Worm (Caenorhabditis elegans) whole organism, young adult: Measurements from ENCODE around the gene ttr-31.

ENCODE experiments used
- F23B12.7 ChIP-seq: sonication (generic microtip); optimal IDR thresholded peaks from 2 replicates; lab custom pipeline; 2017; ENCODE audit warnings: missing genetic modification characterization, mild to moderate bottlenecking, missing compliant biosample characterization, antibody characterized with exemption, moderate library complexity; ENCODE audit not compliant: insufficient read depth
- F49E8.2 ChIP-seq: sonication (generic microtip); optimal IDR thresholded peaks from 3 replicates; lab custom pipeline; 2017; ENCODE audit warnings: missing genetic modification characterization, mild to moderate bottlenecking, missing compliant biosample characterization, antibody characterized with exemption, moderate library complexity; ENCODE audit not compliant: insufficient read depth
- F55B11.4 ChIP-seq: sonication (generic microtip); optimal IDR thresholded peaks from 2 replicates; lab custom pipeline; 2016; ENCODE audit warnings: missing compliant biosample characterization, missing genetic modification characterization, borderline replicate concordance; ENCODE audit not compliant: insufficient read depth
- F57A8.1 ChIP-seq: fragments of 200-800 bp; sonication (Bioruptor generic); optimal IDR thresholded peaks from 2 replicates; lab custom pipeline; 2018; ENCODE audit warnings: mild to moderate bottlenecking, missing genetic modification characterization, moderate library complexity, missing compliant biosample characterization
- K12H6.12 ChIP-seq: fragments of 200-800 bp; sonication (Bioruptor generic); optimal IDR thresholded peaks from 2 replicates; lab custom pipeline; 2018; ENCODE audit warnings: mild to moderate bottlenecking, missing genetic modification characterization, missing compliant biosample characterization
- ZK185.1 ChIP-seq: sonication (generic microtip); optimal IDR thresholded peaks from 2 replicates; lab custom pipeline; 2016; ENCODE audit warnings: mild to moderate bottlenecking, missing genetic modification characterization, missing compliant biosample characterization; ENCODE audit not compliant: poor library complexity, severe bottlenecking
- athp-1 ChIP-seq: sonication (generic microtip); optimal IDR thresholded peaks from 2 replicates; lab custom pipeline; 2017; ENCODE audit warnings: mild to moderate bottlenecking, missing genetic modification characterization, missing compliant biosample characterization
- attf-6 ChIP-seq: fragments of 200-800 bp; sonication (Bioruptor generic); IDR thresholded peaks from 2 replicates; pipeline ENCODE4 v1.3.6; 2022; ENCODE audit warnings: missing genetic modification reagents, missing genetic modification characterization, missing compliant biosample characterization
- bed-2 ChIP-seq: fragments of 200-800 bp; sonication (Bioruptor generic); IDR thresholded peaks from 2 replicates; pipeline ENCODE4 v1.3.6; 2022; ENCODE audit warnings: missing genetic modification reagents, missing genetic modification characterization, missing compliant biosample characterization
- ccch-3 ChIP-seq: fragments of 200-800 bp; sonication (Bioruptor generic); optimal IDR thresholded peaks from 2 replicates; lab custom pipeline; 2018; ENCODE audit warnings: mild to moderate bottlenecking, missing genetic modification characterization, missing compliant biosample characterization
- ceh-79 ChIP-seq: sonication (generic microtip); optimal IDR thresholded peaks from 2 replicates; lab custom pipeline; 2017; ENCODE audit warnings: mild to moderate bottlenecking, missing genetic modification characterization, missing compliant biosample characterization
- dox-1 ChIP-seq: fragments of 200-800 bp; sonication (Bioruptor generic); IDR thresholded peaks from 2 replicates; pipeline ENCODE4 v1.3.6; 2022; ENCODE audit warnings: missing genetic modification reagents, missing genetic modification characterization, missing compliant biosample characterization
- dpff-1 ChIP-seq: sonication (generic microtip); optimal IDR thresholded peaks from 2 replicates; lab custom pipeline; 2017; ENCODE audit warnings: mild to moderate bottlenecking, missing genetic modification characterization, missing compliant biosample characterization
- ekl-4 ChIP-seq: fragments of 200-800 bp; sonication (Bioruptor generic); IDR thresholded peaks from 2 replicates; pipeline ENCODE4 v1.3.6; 2022; ENCODE audit warnings: missing genetic modification reagents, missing genetic modification characterization, missing compliant biosample characterization
- lag-1 ChIP-seq: fragments of 200-800 bp; sonication (Bioruptor generic); IDR thresholded peaks from 2 replicates; pipeline ENCODE4 v1.3.6; 2022; ENCODE audit warnings: missing genetic modification reagents, missing genetic modification characterization, missing compliant biosample characterization
- let-526 ChIP-seq: fragments of 200-800 bp; sonication (Bioruptor generic); IDR thresholded peaks from 2 replicates; pipeline ENCODE4 v1.3.6; 2022; ENCODE audit warnings: missing genetic modification reagents, missing genetic modification characterization, missing compliant biosample characterization
- madf-6 ChIP-seq: fragments of 200-800 bp; sonication (Bioruptor generic); IDR thresholded peaks from 2 replicates; pipeline ENCODE4 v1.3.6; 2022; ENCODE audit warnings: missing genetic modification reagents, missing genetic modification characterization, missing compliant biosample characterization
- madf-8 ChIP-seq: fragments of 200-800 bp; sonication (Bioruptor generic); conservative IDR thresholded peaks from 2 replicates; pipeline ENCODE4 v1.3.6; 2022; ENCODE audit warnings: missing genetic modification reagents, missing genetic modification characterization, missing compliant biosample characterization
- nhr-80 ChIP-seq: sonication (generic microtip); optimal IDR thresholded peaks from 2 replicates; lab custom pipeline; 2016; ENCODE audit warnings: missing genetic modification characterization, missing compliant biosample characterization
- sptf-2 ChIP-seq: fragments of 200-800 bp; sonication (Bioruptor generic); optimal IDR thresholded peaks from 2 replicates; lab custom pipeline; 2018; ENCODE audit warnings: mild to moderate bottlenecking, missing genetic modification characterization, missing compliant biosample characterization
- tbx-9 ChIP-seq: sonication (generic microtip); optimal IDR thresholded peaks from 2 replicates; lab custom pipeline; 2016; ENCODE audit warnings: borderline replicate concordance, missing genetic modification characterization, inconsistent platforms, missing compliant biosample characterization
- xnd-1 ChIP-seq: sonication (generic microtip); optimal IDR thresholded peaks from 2 replicates; lab custom pipeline; 2016; ENCODE audit warnings: missing genotype, missing genetic modification reagents, missing genetic modification characterization, missing compliant biosample characterization
- zim-3 ChIP-seq: sonication (generic microtip); optimal IDR thresholded peaks from 2 replicates; lab custom pipeline; 2017; ENCODE audit warnings: mild to moderate bottlenecking, missing genetic modification characterization, moderate library complexity, missing compliant biosample characterization
- ztf-6 ChIP-seq: fragments of 200-800 bp; sonication (Bioruptor generic); IDR thresholded peaks from 2 replicates; pipeline ENCODE4 v1.3.6; 2022; ENCODE audit warnings: missing genetic modification reagents, missing genetic modification characterization, missing compliant biosample characterization

The ttr-31 gene

ce11 chrX:10990855-10991176 is 18.0 kb downstream of the ttr-31 start:
- TF ChIP-seq ceh-79 (tag; lab: Kevin White, UChicago) (no peak), madf-6 (GFP tag; lab: Robert Waterston, UW) (no peak), ztf-6 (GFP tag; lab: Robert Waterston, UW) (no peak)

- TF ChIP-seq nhr-80 (tag; lab: Kevin White, UChicago) (peak; percentile 47), ekl-4 (GFP tag; lab: Robert Waterston, UW) (0 out of 2 replicates have a peak, but pooled peaks have one; percentile 39), F57A8.1 (GFP tag; lab: Kevin White, UChicago) (no peak)
Observed at ce11 chrX:10990159-10990854, 18.5 kb downstream of the ttr-31 start.

- TF ChIP-seq dpff-1 (no peak), ccch-3 (GFP tag; lab: Kevin White, UChicago) (no peak)
Observed at ce11 chrX:10989286-10989685, 19.6 kb downstream of the ttr-31 start.

ce11 chrX:10982051-10982450 is 26.8 kb downstream of the ttr-31 start, which contains the start of gene ver-4:
TSS of gene ver-4 (plus strand) at chrX:10982351.
- TF ChIP-seq F23B12.7 (tag; lab: Kevin White, UChicago) (no peak), F49E8.2 (tag; lab: Kevin White, UChicago) (no peak), sptf-2 (GFP tag; lab: Kevin White, UChicago) (no peak), zim-3 (tag; lab: Kevin White, UChicago) (no peak), ZK185.1 (tag; lab: Kevin White, UChicago) (no peak), dox-1 (GFP tag; lab: Robert Waterston, UW) (no peak), tbx-9 (no peak), athp-1 (tag; lab: Kevin White, UChicago) (no peak), ccch-3 (GFP tag; lab: Kevin White, UChicago) (no peak)
- TF ChIP-seq, all 124 proteins: peak for 0

ce11 chrX:10981374-10981773 is 27.5 kb downstream of the ttr-31 start:
- peak; percentile 10 for TF ChIP-seq nhr-80 (tag; lab: Kevin White, UChicago)
- TF ChIP-seq attf-6 (GFP tag; lab: Robert Waterston, UW) = no peak
- TF ChIP-seq, all 124 proteins: peak for 1

- TF ChIP-seq F55B11.4 (tag; lab: Kevin White, UChicago) = no peak
- no peak for TF ChIP-seq xnd-1
- no peak for TF ChIP-seq madf-8 (GFP tag; lab: Robert Waterston, UW)
- TF ChIP-seq, all 124 proteins: peak for 0
Observed at ce11 chrX:10979186-10979585, 29.7 kb downstream of the ttr-31 start, which contains the start of gene pxn-2. TSS of gene pxn-2 (minus strand) at chrX:10979286.

- TF ChIP-seq dpff-1 = no peak
- TF ChIP-seq bed-2 (GFP tag; lab: Robert Waterston, UW) = no peak
- no peak for TF ChIP-seq let-526 (GFP tag; lab: Robert Waterston, UW)
- no peak for TF ChIP-seq K12H6.12 (tag; lab: Kevin White, UChicago)
- no peak for TF ChIP-seq nhr-80 (tag; lab: Kevin White, UChicago)
- TF ChIP-seq lag-1 = no peak
- TF ChIP-seq, all 124 proteins: peak for 0
Observed at ce11 chrX:10976447-10977196, 32.2 kb downstream of the ttr-31 start.
